Worm (Caenorhabditis elegans): ENCODE results near the gene mask-1.
A peak's percentile ranks its signal among the peaks of the same experiment; 100 is the strongest.

The mask-1 gene

ce11 chrIV:10373772-10374288 lies 871 bp upstream of the mask-1 start, which contains the start of gene mpz-5 (continued):
- peak in 2 of 6 experiments; percentile 14 to 48 for TF ChIP-seq elt-3 (tag; optimal IDR thresholded peaks at IDR 0.05)
- peak; percentile 86 for TF ChIP-seq nhr-47 (tag; optimal IDR thresholded peaks at IDR 0.05)
- peak; percentile 83 for TF ChIP-seq tbx-2 (tag; optimal IDR thresholded peaks at IDR 0.05)
- peak; percentile 66 for TF ChIP-seq blmp-1 (tag; optimal IDR thresholded peaks at IDR 0.05)
- TF ChIP-seq nhr-11 (tag; optimal IDR thresholded peaks at IDR 0.05) = no peak
- peak; percentile 12 for TF ChIP-seq nhr-77 (tag; optimal IDR thresholded peaks at IDR 0.05)
- TF ChIP-seq zag-1 (tag; optimal IDR thresholded peaks at IDR 0.05) = no peak
- TF ChIP-seq mdl-1 (tag; optimal IDR thresholded peaks at IDR 0.05) = peak in 1 of 2 experiments; percentile 51
- TF ChIP-seq C16A3.4 (tag; optimal IDR thresholded peaks at IDR 0.05) = peak; percentile 39
- peak; percentile 75 for TF ChIP-seq nhr-90 (tag; optimal IDR thresholded peaks at IDR 0.05; ENCODE audit: poor library complexity)
- TF ChIP-seq ceh-8 (GFP tag; optimal IDR thresholded peaks at IDR 0.05) = peak; percentile 7
- peak; percentile 43 for TF ChIP-seq F16B12.6 (tag; optimal IDR thresholded peaks at IDR 0.05)
- peak; percentile 43 for TF ChIP-seq egl-13 (tag; optimal IDR thresholded peaks at IDR 0.05)
- no peak for TF ChIP-seq sup-37 (GFP tag; optimal IDR thresholded peaks at IDR 0.05)
- TF ChIP-seq swsn-7 (tag; optimal IDR thresholded peaks at IDR 0.05) = peak; percentile 83
- TF ChIP-seq nhr-84 (tag; optimal IDR thresholded peaks at IDR 0.05) = no peak
- no peak for TF ChIP-seq ces-1 (GFP tag; optimal IDR thresholded peaks at IDR 0.05)
- no peak for TF ChIP-seq zip-4 (GFP tag; optimal IDR thresholded peaks at IDR 0.05)
- TF ChIP-seq lin-39 (tag; optimal IDR thresholded peaks at IDR 0.05) = peak; percentile 46
- TF ChIP-seq ceh-82 (tag; optimal IDR thresholded peaks at IDR 0.05) = peak; percentile 67 to 82 (median 76)
- peak; percentile 79 for TF ChIP-seq nhr-20 (tag; optimal IDR thresholded peaks at IDR 0.05)
- peak; percentile 23 for TF ChIP-seq lir-3 (tag; optimal IDR thresholded peaks at IDR 0.05; ENCODE audit: poor library complexity)
- peak; percentile 48 for TF ChIP-seq C04F5.9 (tag; optimal IDR thresholded peaks at IDR 0.05)
- TF ChIP-seq lin-35 (GFP tag; optimal IDR thresholded peaks at IDR 0.05) = peak; percentile 75 to 80
- TF ChIP-seq alr-1 (tag; optimal IDR thresholded peaks at IDR 0.05; ENCODE audit: borderline replicate concordance) = no peak
- peak; percentile 56 for TF ChIP-seq snpc-4 (tag; optimal IDR thresholded peaks at IDR 0.05)
- TF ChIP-seq efl-1 (optimal IDR thresholded peaks at IDR 0.05) = peak; percentile 71 to 77
- TF ChIP-seq efl-1 (GFP tag; optimal IDR thresholded peaks at IDR 0.05 in 1 of 2) = peak; percentile 72 to 97
- peak; percentile 96 for TF ChIP-seq mep-1 (tag; optimal IDR thresholded peaks at IDR 0.05)
- no peak for TF ChIP-seq ztf-11 (tag; optimal IDR thresholded peaks at IDR 0.05)
- peak; percentile 61 for TF ChIP-seq unc-86 (tag; optimal IDR thresholded peaks at IDR 0.05)
- TF ChIP-seq hlh-17 (GFP tag; optimal IDR thresholded peaks at IDR 0.05; ENCODE audit: borderline replicate concordance) = no peak
- TF ChIP-seq fos-1 (tag; optimal IDR thresholded peaks at IDR 0.05) = peak; percentile 34
- peak; percentile 30 for TF ChIP-seq fkh-8 (tag; optimal IDR thresholded peaks at IDR 0.05)
- peak; percentile 73 for TF ChIP-seq nhr-19 (GFP tag; conservative IDR thresholded peaks at IDR 0.05)
- TF ChIP-seq lsy-2 (tag; optimal IDR thresholded peaks at IDR 0.05) = peak; percentile 82 to 83
- peak; percentile 77 for TF ChIP-seq dsc-1 (tag; optimal IDR thresholded peaks at IDR 0.05)

ce11 chrIV:10380626-10381025 lies 5.9 kb downstream of the mask-1 start:
- TF ChIP-seq pax-3 (tag; optimal IDR thresholded peaks at IDR 0.05) (peak; percentile 51), nhr-47 (tag; optimal IDR thresholded peaks at IDR 0.05) (peak; percentile 55), unc-30 (tag; optimal IDR thresholded peaks at IDR 0.05) (no peak), elt-3 (tag; optimal IDR thresholded peaks at IDR 0.05) (peak in 1 of 6 experiments; percentile 48), isw-1 (GFP tag; IDR thresholded peaks at IDR 0.05) (peak; percentile 18; the same call in 1 of the 2 replicates), ztf-4 (tag; optimal IDR thresholded peaks at IDR 0.05) (peak; percentile 36), mep-1 (tag; optimal IDR thresholded peaks at IDR 0.05) (peak; percentile 65), ceh-82 (tag; optimal IDR thresholded peaks at IDR 0.05) (peak in 1 of 3 experiments; percentile 34), mef-2 (tag; optimal IDR thresholded peaks at IDR 0.05) (no peak), nhr-12 (tag; optimal IDR thresholded peaks at IDR 0.05) (no peak), aly-2 (tag; optimal IDR thresholded peaks at IDR 0.05) (no peak), skn-1 (tag; optimal IDR thresholded peaks at IDR 0.05) (no peak), nhr-71 (tag; optimal IDR thresholded peaks at IDR 0.05) (peak; percentile 74), ceh-88 (GFP tag; IDR thresholded peaks at IDR 0.05) (no peak), C16A3.4 (tag; optimal IDR thresholded peaks at IDR 0.05) (no peak), fos-1 (tag; optimal IDR thresholded peaks at IDR 0.05) (no peak), tbx-2 (tag; optimal IDR thresholded peaks at IDR 0.05) (peak; percentile 50), fkh-4 (tag; optimal IDR thresholded peaks at IDR 0.05; ENCODE audit: borderline replicate concordance) (no peak), nhr-237 (tag; optimal IDR thresholded peaks at IDR 0.05) (no peak), efl-1 (optimal IDR thresholded peaks at IDR 0.05) (peak; percentile 32 to 36), efl-1 (GFP tag; optimal IDR thresholded peaks at IDR 0.05 in 1 of 2) (peak; percentile 41 to 94), dpl-1 (GFP tag; optimal IDR thresholded peaks at IDR 0.05) (peak; percentile 12 to 24 (median 16)), nhr-28 (tag; optimal IDR thresholded peaks at IDR 0.05) (no peak), dsc-1 (tag; optimal IDR thresholded peaks at IDR 0.05) (peak; percentile 11)
